Worm (Caenorhabditis elegans) whole organism, L4 larva: Measurements from ENCODE around the gene gmeb-3.

Experiments
- nhr-102 ChIP-seq: sonication (generic microtip); optimal IDR thresholded peaks from 2 replicates; lab custom pipeline; 2016; ENCODE audit warnings: mild to moderate bottlenecking, missing genetic modification characterization, moderate library complexity, missing compliant biosample characterization
- nhr-25 ChIP-seq: sonication (generic microtip); optimal IDR thresholded peaks from 2 replicates; lab custom pipeline; 2017; ENCODE audit warnings: missing genetic modification characterization, mild to moderate bottlenecking, missing compliant biosample characterization, antibody characterized with exemption, moderate library complexity, borderline replicate concordance; ENCODE audit not compliant: insufficient read depth

DNA sequence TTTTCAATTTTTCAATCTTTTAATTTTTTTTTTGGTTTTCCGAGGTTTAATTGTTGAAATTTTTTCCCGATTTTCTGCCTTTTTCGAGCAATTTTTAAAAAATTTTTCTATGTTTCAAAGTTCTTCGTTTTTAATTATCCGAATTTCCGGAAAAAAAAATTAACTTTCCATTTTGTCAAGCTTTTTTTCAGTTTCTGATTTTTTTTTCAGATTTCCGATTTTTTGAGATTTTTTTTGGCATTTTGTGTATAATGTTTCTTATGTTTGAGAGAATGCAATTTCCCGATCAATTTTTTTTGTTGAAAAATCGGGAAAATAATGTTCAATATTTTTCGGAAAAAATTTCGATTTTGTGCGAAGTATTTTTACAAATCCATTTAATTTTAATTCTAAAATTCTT, 38.6 kb downstream of the gmeb-3 start:
- TF ChIP-seq nhr-25 (tag; lab: Kevin White, UChicago) (no peak), nhr-102 (tag; lab: Kevin White, UChicago) (no peak)
